Worm (Caenorhabditis elegans) whole organism, L1 larva: ENCODE results near the gene irld-27.

Experiments
- C16A3.4 ChIP-seq: fragments of 150-350 bp; optimal IDR thresholded peaks from 2 replicates; lab custom pipeline; 2014; ENCODE audit warnings: missing biosample characterization, missing genetic modification characterization
- Y116A8C.19 ChIP-seq: sonication (generic microtip); optimal IDR thresholded peaks from 2 replicates; lab custom pipeline; 2016; ENCODE audit warnings: missing compliant biosample characterization, missing genetic modification characterization, borderline replicate concordance
- alr-1 ChIP-seq: fragments of 200-800 bp; sonication (Bioruptor generic); optimal IDR thresholded peaks from 2 replicates; lab custom pipeline; 2018; ENCODE audit warnings: borderline replicate concordance, mild to moderate bottlenecking, missing genetic modification characterization, missing compliant biosample characterization
- blmp-1 ChIP-seq: fragments of 150-350 bp; optimal IDR thresholded peaks from 2 replicates; lab custom pipeline; 2014; ENCODE audit warnings: missing biosample characterization, missing genetic modification characterization
- ceh-90 ChIP-seq: sonication (generic microtip); optimal IDR thresholded peaks from 2 replicates; lab custom pipeline; 2016; ENCODE audit warnings: missing genetic modification characterization, missing compliant biosample characterization
- dsc-1 ChIP-seq: sonication (generic microtip); optimal IDR thresholded peaks from 2 replicates; lab custom pipeline; 2016; ENCODE audit warnings: mild to moderate bottlenecking, missing genetic modification characterization, missing compliant biosample characterization
- efl-3 ChIP-seq: fragments of 200-800 bp; sonication (Bioruptor generic); optimal IDR thresholded peaks from 2 replicates; lab custom pipeline; 2018; ENCODE audit warnings: mild to moderate bottlenecking, missing genetic modification characterization, missing compliant biosample characterization
- elt-2 ChIP-seq: sonication (generic microtip); optimal IDR thresholded peaks from 2 replicates; lab custom pipeline; 2016; ENCODE audit warnings: missing genetic modification characterization, mild to moderate bottlenecking, inconsistent platforms, missing compliant biosample characterization, missing genetic modification reagents
- elt-3 ChIP-seq, 6 experiments: fragments of 150-350 bp in 1 of 6; sonication (generic microtip); optimal IDR thresholded peaks; 2 replicates each; lab custom pipeline; 2017 to 2018; ENCODE audit warnings: missing biosample characterization in 6 of 6, missing genetic modification characterization in 6 of 6, inconsistent platforms in 1 of 6
- fkh-10 ChIP-seq: sonication (generic microtip); optimal IDR thresholded peaks from 2 replicates; lab custom pipeline; 2017; ENCODE audit warnings: missing biosample characterization, missing genetic modification reagents, missing genetic modification characterization
- fkh-8 ChIP-seq: sonication (generic microtip); optimal IDR thresholded peaks from 2 replicates; lab custom pipeline; 2016; ENCODE audit warnings: mild to moderate bottlenecking, missing genetic modification characterization, missing compliant biosample characterization
- hlh-17 ChIP-seq: fragments of 200-800 bp; sonication (Bioruptor generic); optimal IDR thresholded peaks from 2 replicates; lab custom pipeline; 2018; ENCODE audit warnings: missing genetic modification characterization, mild to moderate bottlenecking, missing compliant biosample characterization, moderate library complexity, borderline replicate concordance
- hlh-4 ChIP-seq: sonication (generic microtip); optimal IDR thresholded peaks from 2 replicates; lab custom pipeline; 2016; ENCODE audit warnings: mild to moderate bottlenecking, missing genetic modification characterization, missing compliant biosample characterization
- lin-13 ChIP-seq: fragments of 150-350 bp; optimal IDR thresholded peaks from 2 replicates; lab custom pipeline; 2014; ENCODE audit warnings: missing biosample characterization, missing genetic modification reagents, missing genetic modification characterization
- lin-14 ChIP-seq: fragments of 200-800 bp; sonication (Bioruptor generic); optimal IDR thresholded peaks from 2 replicates; lab custom pipeline; 2018; ENCODE audit warnings: mild to moderate bottlenecking, missing genetic modification characterization, moderate library complexity, missing compliant biosample characterization
- lin-35 ChIP-seq, 2 experiments: fragments of 150-350 bp; optimal IDR thresholded peaks; 2 replicates each; lab custom pipeline; 2014; ENCODE audit warnings: missing biosample characterization in 2 of 2, missing genetic modification characterization in 2 of 2, missing genetic modification reagents in 2 of 2
- lin-39 ChIP-seq: fragments of 150-350 bp; optimal IDR thresholded peaks from 2 replicates; lab custom pipeline; 2014; ENCODE audit warnings: missing biosample characterization, missing genetic modification reagents, missing genetic modification characterization
- lsy-2 ChIP-seq, 2 experiments: fragments of 150-350 bp; optimal IDR thresholded peaks; 2 replicates each; lab custom pipeline; 2014; ENCODE audit warnings: missing biosample characterization in 2 of 2, missing genetic modification characterization in 2 of 2
- mab-9 ChIP-seq: fragments of 200-800 bp; sonication (Bioruptor generic); IDR thresholded peaks from 2 replicates; pipeline ENCODE4 v1.3.6; 2022; ENCODE audit warnings: missing genetic modification reagents, missing genetic modification characterization, missing compliant biosample characterization
- mef-2 ChIP-seq: fragments of 150-350 bp; optimal IDR thresholded peaks from 2 replicates; lab custom pipeline; 2014; ENCODE audit warnings: missing biosample characterization, missing genetic modification characterization
- mep-1 ChIP-seq: fragments of 150-350 bp; optimal IDR thresholded peaks from 2 replicates; lab custom pipeline; 2014; ENCODE audit warnings: missing biosample characterization, missing genetic modification characterization
- nhr-19 ChIP-seq: fragments of 200-800 bp; sonication (Bioruptor generic); conservative IDR thresholded peaks from 2 replicates; pipeline ENCODE4 v1.3.6; 2022; ENCODE audit warnings: missing genetic modification characterization, missing compliant biosample characterization
- nhr-20 ChIP-seq: sonication (generic microtip); optimal IDR thresholded peaks from 2 replicates; lab custom pipeline; 2016; ENCODE audit warnings: mild to moderate bottlenecking, missing genetic modification characterization, missing compliant biosample characterization
- nhr-237 ChIP-seq: fragments of 150-350 bp; optimal IDR thresholded peaks from 2 replicates; lab custom pipeline; 2014; ENCODE audit warnings: missing biosample characterization, missing genetic modification characterization
- nhr-77 ChIP-seq: fragments of 150-350 bp; optimal IDR thresholded peaks from 2 replicates; lab custom pipeline; 2014; ENCODE audit warnings: missing biosample characterization, missing genetic modification characterization
- nhr-85 ChIP-seq: sonication (generic microtip); peaks from one replicate; lab custom pipeline; 2016; ENCODE audit warnings: missing genetic modification characterization, inconsistent platforms, missing compliant biosample characterization
- pag-3 ChIP-seq: sonication (generic microtip); optimal IDR thresholded peaks from 2 replicates; lab custom pipeline; 2017; ENCODE audit warnings: missing genetic modification characterization, mild to moderate bottlenecking, missing compliant biosample characterization, antibody characterized with exemption, borderline replicate concordance; ENCODE audit not compliant: insufficient read depth
- pax-3 ChIP-seq: fragments of 200-800 bp; sonication (Bioruptor generic); optimal IDR thresholded peaks from 2 replicates; lab custom pipeline; 2018; ENCODE audit warnings: mild to moderate bottlenecking, missing genetic modification characterization, moderate library complexity, missing compliant biosample characterization
- pqm-1 ChIP-seq: sonication (generic microtip); optimal IDR thresholded peaks from 3 replicates; lab custom pipeline; 2017; ENCODE audit warnings: missing biosample characterization, missing genetic modification characterization
- rnt-1 ChIP-seq: sonication (generic microtip); optimal IDR thresholded peaks from 2 replicates; lab custom pipeline; 2016; ENCODE audit warnings: mild to moderate bottlenecking, missing genetic modification characterization, moderate library complexity, missing compliant biosample characterization
- sox-4 ChIP-seq: sonication (generic microtip); optimal IDR thresholded peaks from 2 replicates; lab custom pipeline; 2016; ENCODE audit warnings: missing genetic modification characterization, missing compliant biosample characterization
- sptf-1 ChIP-seq: fragments of 150-350 bp; optimal IDR thresholded peaks from 2 replicates; lab custom pipeline; 2014; ENCODE audit warnings: missing biosample characterization, missing genetic modification characterization
- sup-37 ChIP-seq: fragments of 200-800 bp; sonication (Bioruptor generic); optimal IDR thresholded peaks from 2 replicates; lab custom pipeline; 2018; ENCODE audit warnings: mild to moderate bottlenecking, missing genetic modification characterization, missing compliant biosample characterization
- swsn-7 ChIP-seq: sonication (generic microtip); optimal IDR thresholded peaks from 2 replicates; lab custom pipeline; 2016; ENCODE audit warnings: missing genetic modification characterization, missing compliant biosample characterization
- tbx-2 ChIP-seq: sonication (generic microtip); optimal IDR thresholded peaks from 2 replicates; lab custom pipeline; 2016; ENCODE audit warnings: missing genetic modification characterization, missing compliant biosample characterization
- zip-4 ChIP-seq: fragments of 200-800 bp; sonication (Bioruptor generic); optimal IDR thresholded peaks from 2 replicates; lab custom pipeline; 2018; ENCODE audit warnings: mild to moderate bottlenecking, missing genetic modification characterization, moderate library complexity, missing compliant biosample characterization

irld-27 gene

ce11 chrII:3310957-3311657, 21.0 kb upstream of the irld-27 start:
- TF ChIP-seq elt-2 (tag; lab: Kevin White, UChicago), result peak; percentile 50
- TF ChIP-seq rnt-1, result peak; percentile 16
- TF ChIP-seq sptf-1 (tag; lab: Kevin White, UChicago), result no peak

- no peak for TF ChIP-seq fkh-8
- TF ChIP-seq lin-13 (GFP tag; lab: Kevin White, UChicago), result no peak
- no peak for TF ChIP-seq nhr-19 (GFP tag; lab: Robert Waterston, UW)
- no peak for TF ChIP-seq C16A3.4 (tag; lab: Kevin White, UChicago)
- TF ChIP-seq nhr-85, result no peak
- TF ChIP-seq elt-3 (tag; optimal IDR thresholded peaks at IDR 0.05; lab: Kevin White, UChicago), result no peak
- TF ChIP-seq pqm-1 (tag; lab: Kevin White, UChicago), result no peak
- no peak for TF ChIP-seq blmp-1 (tag; lab: Kevin White, UChicago)
- TF ChIP-seq sup-37 (GFP tag; lab: Kevin White, UChicago), result no peak
- no peak for TF ChIP-seq tbx-2
- TF ChIP-seq fkh-10 (GFP tag; lab: Kevin White, UChicago), result no peak
- no peak for TF ChIP-seq alr-1 (tag; lab: Kevin White, UChicago)
- no peak for TF ChIP-seq nhr-20 (tag; lab: Kevin White, UChicago)
- no peak for TF ChIP-seq swsn-7 (tag; lab: Kevin White, UChicago)
- no peak for TF ChIP-seq lsy-2 (tag; optimal IDR thresholded peaks at IDR 0.05; lab: Kevin White, UChicago)
- no peak for TF ChIP-seq efl-3 (GFP tag; lab: Kevin White, UChicago)
- no peak for TF ChIP-seq mef-2 (tag; lab: Kevin White, UChicago)
Measured at ce11 chrII:3313442-3313841, 18.7 kb upstream of the irld-27 start, which contains the start of gene F39E9.6. F39E9.6 (minus strand) TSS chrII:3313542.

- no peak for TF ChIP-seq hlh-17 (GFP tag; lab: Kevin White, UChicago)
- TF ChIP-seq sup-37 (GFP tag; lab: Kevin White, UChicago), result no peak
- TF ChIP-seq nhr-20 (tag; lab: Kevin White, UChicago), result peak; percentile 17
- TF ChIP-seq sptf-1 (tag; lab: Kevin White, UChicago), result no peak
- no peak for TF ChIP-seq lin-35 (GFP tag; optimal IDR thresholded peaks at IDR 0.05; lab: Kevin White, UChicago)
- TF ChIP-seq nhr-77, result no peak
- TF ChIP-seq dsc-1 (tag; lab: Kevin White, UChicago), result no peak
- TF ChIP-seq elt-2 (tag; lab: Kevin White, UChicago), result peak; percentile 84
- no peak for TF ChIP-seq lin-14 (GFP tag; lab: Kevin White, UChicago)
- TF ChIP-seq pag-3 (tag; lab: Kevin White, UChicago), result no peak
- TF ChIP-seq, all 84 proteins: peak for 2
Measured at ce11 chrII:3318839-3319238, 13.3 kb upstream of the irld-27 start.

- TF ChIP-seq elt-2 (tag; lab: Kevin White, UChicago) (peak; percentile 49), sup-37 (GFP tag; lab: Kevin White, UChicago) (no peak)
- TF ChIP-seq, all 84 proteins: peak for 1
Measured at ce11 chrII:3322257-3322656, 9.9 kb upstream of the irld-27 start, which contains the start of gene Y46D2A.1. Y46D2A.1 (plus strand) TSS chrII:3322557.

- TF ChIP-seq elt-2 (tag; lab: Kevin White, UChicago) (peak; percentile 9), elt-3 (tag; optimal IDR thresholded peaks at IDR 0.05; lab: Kevin White, UChicago) (no peak)
Measured at ce11 chrII:3323179-3323578, 9.0 kb upstream of the irld-27 start, which contains the start of gene Y46D2A.2. Y46D2A.2 (minus strand) TSS chrII:3323279.

- TF ChIP-seq mab-9 (no peak), lin-13 (GFP tag; lab: Kevin White, UChicago) (no peak), Y116A8C.19 (tag; lab: Kevin White, UChicago) (no peak), mep-1 (no peak), hlh-4 (tag; lab: Kevin White, UChicago) (no peak), lin-39 (tag; lab: Kevin White, UChicago) (no peak), sox-4 (tag; lab: Kevin White, UChicago) (no peak), zip-4 (no peak), dsc-1 (tag; lab: Kevin White, UChicago) (no peak), fkh-8 (no peak), hlh-17 (GFP tag; lab: Kevin White, UChicago) (no peak), pax-3 (tag; lab: Kevin White, UChicago) (no peak), ceh-90 (tag; lab: Kevin White, UChicago) (no peak), nhr-237 (tag; lab: Kevin White, UChicago) (no peak)
Measured at ce11 chrII:3327104-3327503, 5.0 kb upstream of the irld-27 start, which contains the start of gene Y46D2A.3. Y46D2A.3 (minus strand) TSS chrII:3327204.
